Worm (Caenorhabditis elegans) whole organism, L4/young adult: ENCODE data around the gene C52G5.2.

Source experiments
- W03F9.2 ChIP-seq: fragments of 150-350 bp; optimal IDR thresholded peaks from 2 replicates; lab custom pipeline; 2014; ENCODE audit warnings: missing biosample characterization, missing genetic modification characterization
- dao-5 ChIP-seq: sonication (generic microtip); optimal IDR thresholded peaks from 2 replicates; lab custom pipeline; 2016; ENCODE audit warnings: missing genotype, missing genetic modification characterization, moderate library complexity, missing compliant biosample characterization
- him-1 ChIP-seq: sonication (generic microtip); optimal IDR thresholded peaks from 2 replicates; lab custom pipeline; 2016; ENCODE audit warnings: missing genotype, missing genetic modification reagents, missing genetic modification characterization, missing compliant biosample characterization

DNA sequence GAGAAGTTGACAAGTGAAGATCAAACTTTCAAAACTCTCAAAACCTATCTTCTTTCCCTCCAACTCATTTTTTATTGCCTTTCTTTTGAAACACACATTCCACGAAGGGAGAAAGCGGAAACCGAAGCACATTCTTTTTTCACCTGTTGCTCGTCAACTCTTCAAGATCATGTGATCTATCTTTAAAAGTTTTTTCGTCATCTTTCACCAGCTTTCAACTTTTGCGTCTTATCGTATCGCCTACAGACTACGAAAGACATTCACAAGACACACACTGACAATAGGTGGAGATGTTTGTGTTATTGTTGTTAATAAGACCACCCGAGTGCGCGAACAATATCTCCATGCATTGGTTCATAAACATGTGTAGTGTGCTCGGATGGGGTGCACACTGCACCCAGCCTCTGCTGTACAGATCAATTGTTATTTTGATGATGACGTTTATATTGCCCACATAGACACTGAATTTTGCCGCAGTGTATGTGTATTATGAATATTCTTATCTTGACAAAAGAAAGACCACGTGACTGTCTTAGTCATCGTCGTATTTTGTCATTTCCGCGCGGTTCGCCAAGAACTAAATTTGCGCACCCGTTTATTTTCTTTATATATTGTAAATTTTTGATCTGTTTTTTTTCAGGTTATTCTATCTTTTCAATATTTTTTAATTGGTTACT is 30.7 kb downstream of the C52G5.2 start:
- TF ChIP-seq W03F9.2 (tag; lab: Kevin White, UChicago) (no peak), dao-5 (tag; lab: Kevin White, UChicago) (no peak), him-1 (tag; lab: Kevin White, UChicago) (no peak)
